Worm (Caenorhabditis elegans) whole organism, L2 larva: ENCODE data around the gene ZC239.13.
"Not testable (repeated sequence)": the region's sequence is repeated elsewhere in the genome, so short reads cannot be mapped to it uniquely, and the experiment has no call there.

Experiments
- R02D3.7 ChIP-seq: fragments of 150-350 bp; optimal IDR thresholded peaks from 2 replicates; lab custom pipeline; 2014; ENCODE audit warnings: missing biosample characterization, missing genetic modification characterization
- Y55F3AM.14 ChIP-seq: fragments of 200-800 bp; sonication (Bioruptor generic); optimal IDR thresholded peaks from 2 replicates; lab custom pipeline; 2018; ENCODE audit warnings: mild to moderate bottlenecking, missing genetic modification characterization, missing compliant biosample characterization
- ZK546.5 ChIP-seq: sonication (generic microtip); optimal IDR thresholded peaks from 2 replicates; lab custom pipeline; 2017; ENCODE audit warnings: missing biosample characterization, missing genetic modification characterization
- alr-1 ChIP-seq: fragments of 150-350 bp; optimal IDR thresholded peaks from 2 replicates; lab custom pipeline; 2014; ENCODE audit warnings: missing biosample characterization, missing genetic modification characterization
- aly-2 ChIP-seq: fragments of 150-350 bp; optimal IDR thresholded peaks from 2 replicates; lab custom pipeline; 2014; ENCODE audit warnings: missing biosample characterization, missing genetic modification characterization
- ama-1 ChIP-seq: fragments of 150-350 bp; optimal IDR thresholded peaks from 2 replicates; lab custom pipeline; 2018; ENCODE audit warnings: inconsistent platforms
- blmp-1 ChIP-seq: sonication (generic microtip); optimal IDR thresholded peaks from 2 replicates; lab custom pipeline; 2017; ENCODE audit warnings: missing genetic modification characterization, mild to moderate bottlenecking, missing compliant biosample characterization, antibody characterized with exemption, moderate library complexity; ENCODE audit not compliant: insufficient read depth
- ceh-82 ChIP-seq: fragments of 150-350 bp; optimal IDR thresholded peaks from 2 replicates; lab custom pipeline; 2014; ENCODE audit warnings: missing biosample characterization, missing genetic modification characterization
- dmd-4 ChIP-seq: sonication (generic microtip); optimal IDR thresholded peaks from 2 replicates; lab custom pipeline; 2017; ENCODE audit warnings: missing biosample characterization, missing genetic modification characterization
- egl-27 ChIP-seq: sonication (generic microtip); optimal IDR thresholded peaks from 3 replicates; lab custom pipeline; 2017; ENCODE audit warnings: missing biosample characterization, missing genetic modification reagents, missing genetic modification characterization
- fos-1 ChIP-seq: fragments of 150-350 bp; optimal IDR thresholded peaks from 2 replicates; lab custom pipeline; 2014; ENCODE audit warnings: missing biosample characterization, missing genetic modification characterization
- gmeb-1 ChIP-seq: fragments of 150-350 bp; optimal IDR thresholded peaks from 2 replicates; lab custom pipeline; 2014; ENCODE audit warnings: missing biosample characterization, missing genetic modification characterization
- lin-11 ChIP-seq: fragments of 150-350 bp; sonication (generic microtip); optimal IDR thresholded peaks from 2 replicates; lab custom pipeline; 2014; ENCODE audit warnings: missing biosample characterization, missing genetic modification characterization, inconsistent platforms, mixed read lengths
- lin-13 ChIP-seq: fragments of 150-350 bp; optimal IDR thresholded peaks from 2 replicates; lab custom pipeline; 2014; ENCODE audit warnings: missing biosample characterization, missing genetic modification reagents, missing genetic modification characterization
- lin-39 ChIP-seq: fragments of 150-350 bp; optimal IDR thresholded peaks from 2 replicates; lab custom pipeline; 2014; ENCODE audit warnings: missing biosample characterization, missing genetic modification reagents, missing genetic modification characterization
- mab-5 ChIP-seq: fragments of 150-350 bp; optimal IDR thresholded peaks from 2 replicates; lab custom pipeline; 2014; ENCODE audit warnings: missing biosample characterization, missing genetic modification characterization
- nhr-11 ChIP-seq: fragments of 150-350 bp; optimal IDR thresholded peaks from 2 replicates; lab custom pipeline; 2014; ENCODE audit warnings: missing biosample characterization, missing genetic modification characterization
- nhr-12 ChIP-seq: fragments of 150-350 bp; optimal IDR thresholded peaks from 2 replicates; lab custom pipeline; 2014; ENCODE audit warnings: missing biosample characterization, missing genetic modification characterization
- nhr-129 ChIP-seq: fragments of 150-350 bp; optimal IDR thresholded peaks from 2 replicates; lab custom pipeline; 2014; ENCODE audit warnings: missing biosample characterization, missing genetic modification characterization
- nhr-21 ChIP-seq: fragments of 150-350 bp; optimal IDR thresholded peaks from 2 replicates; lab custom pipeline; 2014; ENCODE audit warnings: missing biosample characterization, missing genetic modification characterization
- nhr-23 ChIP-seq: fragments of 150-350 bp; optimal IDR thresholded peaks from 2 replicates; lab custom pipeline; 2014; ENCODE audit warnings: missing biosample characterization, missing genetic modification reagents, missing genetic modification characterization
- nhr-237 ChIP-seq: fragments of 150-350 bp; optimal IDR thresholded peaks from 2 replicates; lab custom pipeline; 2014; ENCODE audit warnings: missing biosample characterization, missing genetic modification characterization
- nhr-6 ChIP-seq: fragments of 150-350 bp; optimal IDR thresholded peaks from 2 replicates; lab custom pipeline; 2014; ENCODE audit warnings: missing biosample characterization, missing genetic modification characterization
- nhr-77 ChIP-seq: fragments of 150-350 bp; optimal IDR thresholded peaks from 2 replicates; lab custom pipeline; 2014; ENCODE audit warnings: missing biosample characterization, missing genetic modification characterization
- peb-1 ChIP-seq: fragments of 150-350 bp; optimal IDR thresholded peaks from 2 replicates; lab custom pipeline; 2014; ENCODE audit warnings: missing biosample characterization, missing genetic modification characterization
- sem-4 ChIP-seq: fragments of 150-350 bp; optimal IDR thresholded peaks from 2 replicates; lab custom pipeline; 2014; ENCODE audit warnings: missing biosample characterization, missing genetic modification reagents, missing genetic modification characterization
- skn-1 ChIP-seq: sonication (generic microtip); optimal IDR thresholded peaks from 2 replicates; lab custom pipeline; 2017; ENCODE audit warnings: missing biosample characterization, missing genetic modification characterization
- snpc-4 ChIP-seq: fragments of 150-350 bp; optimal IDR thresholded peaks from 2 replicates; lab custom pipeline; 2014; ENCODE audit warnings: missing biosample characterization, missing genetic modification characterization
- unc-39 ChIP-seq: fragments of 150-350 bp; optimal IDR thresholded peaks from 2 replicates; lab custom pipeline; 2014; ENCODE audit warnings: missing biosample characterization, missing genetic modification characterization
- unc-62 ChIP-seq: fragments of 150-350 bp; optimal IDR thresholded peaks from 2 replicates; lab custom pipeline; 2014; ENCODE audit warnings: missing biosample characterization, missing genetic modification reagents, missing genetic modification characterization
- zag-1 ChIP-seq: fragments of 150-350 bp; optimal IDR thresholded peaks from 2 replicates; lab custom pipeline; 2014; ENCODE audit warnings: missing biosample characterization, missing genetic modification characterization
- ztf-1 ChIP-seq: fragments of 200-800 bp; sonication (Bioruptor generic); conservative IDR thresholded peaks from 2 replicates; pipeline ENCODE4 v1.3.6; 2022; ENCODE audit warnings: missing genetic modification characterization, missing compliant biosample characterization
- ztf-11 ChIP-seq: sonication (generic microtip); optimal IDR thresholded peaks from 2 replicates; lab custom pipeline; 2017; ENCODE audit warnings: missing biosample characterization, missing genetic modification characterization
- ztf-4 ChIP-seq: fragments of 150-350 bp; optimal IDR thresholded peaks from 2 replicates; lab custom pipeline; 2014; ENCODE audit warnings: missing biosample characterization, missing genetic modification characterization

The ZC239.13 gene

DNA sequence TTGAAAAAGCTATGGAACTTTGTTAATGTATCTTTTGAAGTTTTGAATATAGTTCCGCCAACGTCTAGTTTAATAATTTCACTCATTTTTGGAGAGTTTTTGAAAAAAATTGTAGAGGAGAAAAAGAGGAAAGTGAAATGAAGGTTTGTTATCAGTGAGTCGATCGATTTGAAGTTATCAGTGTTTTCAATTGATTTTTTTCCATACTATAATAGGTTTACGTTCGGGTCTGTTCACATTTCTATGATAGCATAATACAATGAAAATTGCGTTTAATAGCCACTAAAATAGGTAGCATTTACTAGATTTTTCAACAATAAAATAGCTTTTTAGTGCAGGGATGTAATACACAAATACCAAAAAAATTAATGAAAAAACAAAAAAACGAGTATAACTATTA is 2.6 kb upstream of the ZC239.13 start, which contains the start of gene ZC239.16:
Gene ZC239.16, minus strand, starts transcription at position 120 of the 400 bp plus-strand sequence.
- peak; percentile 63 for TF ChIP-seq fos-1 (tag; lab: Kevin White, UChicago)
- no peak for TF ChIP-seq sem-4 (tag; lab: Kevin White, UChicago)

DNA sequence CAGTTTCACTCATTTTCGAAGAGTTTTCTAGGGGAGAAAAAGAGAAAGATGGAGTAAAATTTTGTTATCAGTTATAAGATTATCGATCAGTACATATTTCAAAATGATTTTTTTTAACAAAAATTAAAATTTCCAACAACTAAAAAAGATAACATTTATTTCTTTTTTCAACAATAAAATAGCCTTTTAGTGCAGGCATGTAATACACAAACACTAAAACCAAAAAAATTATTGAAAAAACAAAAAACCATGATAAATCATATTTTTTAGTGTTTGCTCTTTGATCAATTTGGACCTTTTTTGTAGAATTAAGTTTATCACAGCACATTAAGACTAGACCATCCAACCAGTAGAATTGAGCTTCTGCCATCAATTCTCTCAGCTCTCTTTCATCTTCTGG is 2.0 kb upstream of the ZC239.13 start, which contains the start of gene ZC239.15:
Gene ZC239.15, minus strand, starts transcription at position 101 of the 400 bp plus-strand sequence.
- no peak for TF ChIP-seq R02D3.7 (tag; lab: Kevin White, UChicago)
- TF ChIP-seq zag-1 (tag; lab: Kevin White, UChicago), result no peak
- TF ChIP-seq egl-27 (tag; lab: Kevin White, UChicago), result no peak
- TF ChIP-seq nhr-21 (tag; lab: Kevin White, UChicago), result no peak
- TF ChIP-seq lin-11 (tag; lab: Kevin White, UChicago), result no peak
- no peak for TF ChIP-seq unc-39
- TF ChIP-seq nhr-129 (tag; lab: Kevin White, UChicago), result no peak
- TF ChIP-seq ztf-11, result no peak
- no peak for TF ChIP-seq nhr-77 (tag; lab: Kevin White, UChicago)
- TF ChIP-seq ceh-82 (tag; lab: Kevin White, UChicago), result no peak
- no peak for TF ChIP-seq ztf-1
- TF ChIP-seq nhr-11 (tag; lab: Kevin White, UChicago), result no peak
- no peak for TF ChIP-seq unc-62 (GFP tag; lab: Kevin White, UChicago)
- TF ChIP-seq ztf-4 (tag; lab: Kevin White, UChicago), result no peak
- no peak for TF ChIP-seq peb-1
- TF ChIP-seq alr-1 (tag; lab: Kevin White, UChicago), result no peak
- no peak for TF ChIP-seq blmp-1 (tag; lab: Kevin White, UChicago)
- TF ChIP-seq dmd-4, result no peak
- TF ChIP-seq snpc-4 (tag; lab: Kevin White, UChicago), result no peak
- TF ChIP-seq, all 48 proteins: peak for 0

DNA sequence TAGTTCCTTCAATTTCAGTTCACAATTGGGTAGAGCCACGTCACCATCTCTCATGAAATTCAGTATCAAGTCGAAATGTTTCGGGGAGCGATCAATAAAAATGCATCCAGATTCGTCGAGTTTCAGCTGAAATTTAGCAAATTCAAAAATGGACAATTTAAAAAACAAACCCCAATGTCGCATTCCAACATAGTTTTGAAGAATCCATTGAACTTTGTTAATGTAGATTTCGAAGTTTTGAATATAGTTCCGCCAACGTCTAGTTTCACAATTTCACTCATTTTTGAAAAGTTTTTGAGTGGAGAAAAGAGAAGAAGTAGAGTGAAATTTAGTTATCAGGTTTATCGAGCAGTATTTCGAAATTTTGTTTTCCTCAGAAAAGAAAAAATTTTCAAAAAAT is 909 bp downstream of the ZC239.13 start, which contains the start of gene ZC239.14:
Gene ZC239.14, minus strand, starts transcription at position 305 of the 400 bp plus-strand sequence.
- TF ChIP-seq sem-4 (tag; lab: Kevin White, UChicago), result no peak
- no peak for TF ChIP-seq ztf-4 (tag; lab: Kevin White, UChicago)

DNA sequence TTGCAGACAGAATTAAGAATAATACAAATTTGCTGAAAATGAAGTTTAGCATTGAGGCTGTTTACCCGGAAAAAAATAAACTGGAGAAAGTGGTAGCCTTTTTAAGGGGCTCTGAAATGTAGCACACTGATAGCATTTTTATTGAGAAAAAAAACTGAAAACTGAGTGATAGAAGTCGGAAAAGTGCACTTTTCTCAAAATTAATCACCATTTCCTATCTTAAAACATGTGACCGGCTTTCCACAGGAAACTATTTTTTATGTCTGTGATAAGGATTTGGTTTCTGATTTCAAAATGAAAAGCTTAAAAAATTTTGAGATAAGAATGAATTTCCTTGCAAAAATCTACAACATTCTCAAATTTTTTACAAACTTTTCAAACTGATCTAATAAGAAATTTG is 1.9 kb downstream of the ZC239.13 start, which contains the start of gene ZC239.22:
Gene ZC239.22, minus strand, starts transcription at position 101 of the 400 bp plus-strand sequence.
- TF ChIP-seq nhr-237 (tag; lab: Kevin White, UChicago) (no peak), aly-2 (tag; lab: Kevin White, UChicago) (no peak), peb-1 (no peak), lin-39 (tag; lab: Kevin White, UChicago) (no peak), ama-1 (lab: Kevin White, UChicago) (no peak), egl-27 (tag; lab: Kevin White, UChicago) (no peak), alr-1 (tag; lab: Kevin White, UChicago) (no peak), lin-13 (no peak), nhr-77 (tag; lab: Kevin White, UChicago) (no peak), gmeb-1 (no peak), Y55F3AM.14 (GFP tag; lab: Kevin White, UChicago) (no peak), skn-1 (tag; lab: Kevin White, UChicago) (no peak), blmp-1 (tag; lab: Kevin White, UChicago) (no peak), nhr-23 (tag; lab: Kevin White, UChicago) (no peak), R02D3.7 (tag; lab: Kevin White, UChicago) (no peak), unc-39 (no peak), nhr-6 (tag; lab: Kevin White, UChicago) (no peak), ztf-4 (tag; lab: Kevin White, UChicago) (no peak), nhr-12 (no peak), zag-1 (tag; lab: Kevin White, UChicago) (no peak)

DNA sequence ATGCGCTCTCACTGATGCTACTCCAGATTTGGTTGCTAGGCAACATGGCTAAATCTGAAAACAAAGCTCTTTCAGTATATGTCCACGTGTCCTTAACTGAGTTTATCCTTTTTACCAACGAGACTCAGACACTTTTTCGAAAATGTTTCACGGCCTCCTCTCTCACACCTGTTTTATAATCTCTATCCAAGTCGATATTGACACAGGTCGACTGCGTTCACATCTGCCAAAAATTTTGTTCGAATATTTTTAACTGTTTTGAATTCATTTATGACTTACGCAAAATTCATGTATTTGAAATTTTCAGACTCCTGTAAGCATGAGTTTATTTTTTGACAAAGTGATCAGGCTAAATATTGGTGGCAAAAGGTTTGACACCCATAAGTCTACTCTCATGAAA is 6.9 kb downstream of the ZC239.13 start, which contains the start of gene ZC239.3:
Gene ZC239.3, plus strand, starts transcription at position 301 of the 400 bp plus-strand sequence.
- not testable (repeated sequence) for TF ChIP-seq ZK546.5 (tag; lab: Kevin White, UChicago); egl-27 (tag; lab: Kevin White, UChicago); mab-5
